Fruit fly (Drosophila melanogaster): ENCODE results near the gene Qtzl.
"Not testable (repeated sequence)": the region's sequence is repeated elsewhere in the genome, so short reads cannot be mapped to it uniquely, and the experiment has no call there.

Gene Qtzl

dm6 chr2L:11970853-11971397 is 24.6 kb upstream of the Qtzl start:
- TF ChIP-seq ttk (optimal IDR thresholded peaks at IDR 0.05): no peak
- TF ChIP-seq h (optimal IDR thresholded peaks at IDR 0.05): no peak
- TF ChIP-seq psq (optimal IDR thresholded peaks at IDR 0.05): no peak
- TF ChIP-seq insv (optimal IDR thresholded peaks at IDR 0.05): no peak
- no peak for TF ChIP-seq Sin3A (optimal IDR thresholded peaks at IDR 0.05)
- TF ChIP-seq Myc (optimal IDR thresholded peaks at IDR 0.05): no peak

- TF ChIP-seq Sin3A (optimal IDR thresholded peaks at IDR 0.05): no peak
- no peak for TF ChIP-seq psq (optimal IDR thresholded peaks at IDR 0.05)
- no peak for TF ChIP-seq ttk (optimal IDR thresholded peaks at IDR 0.05)
- TF ChIP-seq Myc (optimal IDR thresholded peaks at IDR 0.05): no peak
- TF ChIP-seq insv (optimal IDR thresholded peaks at IDR 0.05): no peak
- TF ChIP-seq h (optimal IDR thresholded peaks at IDR 0.05): no peak
Observed at dm6 chr2L:11973145-11973738, 22.3 kb upstream of the Qtzl start.

- TF ChIP-seq ttk (optimal IDR thresholded peaks at IDR 0.05) (no peak), Sin3A (optimal IDR thresholded peaks at IDR 0.05) (no peak), h (optimal IDR thresholded peaks at IDR 0.05) (no peak)
Observed at dm6 chr2L:11976955-11977354, 18.6 kb upstream of the Qtzl start.

- TF ChIP-seq Sin3A (optimal IDR thresholded peaks at IDR 0.05) (no peak), insv (optimal IDR thresholded peaks at IDR 0.05) (no peak), h (optimal IDR thresholded peaks at IDR 0.05) (no peak), ttk (optimal IDR thresholded peaks at IDR 0.05) (no peak), psq (optimal IDR thresholded peaks at IDR 0.05) (no peak), Myc (optimal IDR thresholded peaks at IDR 0.05) (no peak)
Observed at dm6 chr2L:11977721-11978120, 17.8 kb upstream of the Qtzl start.

DNA sequence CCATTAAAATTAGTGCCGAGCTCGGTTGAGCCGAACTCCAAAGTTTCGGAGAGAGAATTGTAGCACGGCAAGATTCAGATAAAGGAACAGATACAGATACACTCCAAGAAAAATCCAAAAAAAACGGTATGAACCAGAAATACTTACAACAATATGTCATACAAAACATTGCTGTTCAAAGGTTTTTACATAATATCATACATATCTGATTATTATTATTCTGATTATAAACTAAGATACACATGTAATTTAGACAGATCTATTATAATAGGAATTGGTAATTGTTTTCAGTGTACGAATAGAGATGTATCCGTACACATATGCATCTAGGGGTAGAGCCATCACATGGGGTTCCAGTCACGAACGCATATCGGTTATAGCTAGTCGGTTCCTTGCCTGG is 15.5 kb upstream of the Qtzl start:
- TF ChIP-seq Sin3A (optimal IDR thresholded peaks at IDR 0.05): no peak
- TF ChIP-seq Myc (optimal IDR thresholded peaks at IDR 0.05): no peak
- no peak for TF ChIP-seq psq (optimal IDR thresholded peaks at IDR 0.05)

- TF ChIP-seq h (optimal IDR thresholded peaks at IDR 0.05): no peak
- TF ChIP-seq insv (optimal IDR thresholded peaks at IDR 0.05): no peak
- no peak for TF ChIP-seq psq (optimal IDR thresholded peaks at IDR 0.05)
- TF ChIP-seq Sin3A (optimal IDR thresholded peaks at IDR 0.05): no peak
- no peak for TF ChIP-seq ttk (optimal IDR thresholded peaks at IDR 0.05)
- no peak for TF ChIP-seq Myc (optimal IDR thresholded peaks at IDR 0.05)
Observed at dm6 chr2L:11981210-11981609, 14.3 kb upstream of the Qtzl start, which contains the start of gene CG16965. Gene CG16965 (plus strand): TSS chr2L:11981591.

DNA sequence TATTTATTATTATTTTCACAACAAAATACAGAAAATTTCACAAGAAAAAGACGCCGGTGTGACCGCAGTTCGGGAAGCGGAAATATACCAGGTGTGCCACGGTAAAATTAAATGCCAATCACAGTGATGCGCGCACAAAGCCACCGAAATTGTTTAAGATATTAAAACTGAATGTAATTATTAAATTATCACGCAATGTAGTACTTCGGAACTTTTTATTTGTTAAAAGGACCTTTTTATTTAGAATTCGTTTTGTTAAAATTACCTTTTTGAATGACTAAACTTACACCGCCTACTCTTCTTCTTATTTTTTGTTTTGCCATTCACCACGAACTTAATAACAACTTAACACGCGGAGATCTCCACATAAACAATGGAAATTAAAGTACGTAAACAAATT is 7.6 kb upstream of the Qtzl start, which contains the start of the genes CG6686 and CG34163:
CG6686 (minus strand) TSS at position 95 of the 400 bp plus-strand sequence.
CG34163 (plus strand) TSS at position 326 of the 400 bp plus-strand sequence.
- no peak for TF ChIP-seq Sin3A (optimal IDR thresholded peaks at IDR 0.05)

- TF ChIP-seq h (optimal IDR thresholded peaks at IDR 0.05) (no peak), ttk (optimal IDR thresholded peaks at IDR 0.05) (peak; percentile 93)
Observed at dm6 chr2L:11989210-11989609, 6.3 kb upstream of the Qtzl start.

- TF ChIP-seq psq (optimal IDR thresholded peaks at IDR 0.05) (no peak), Myc (optimal IDR thresholded peaks at IDR 0.05) (no peak), insv (optimal IDR thresholded peaks at IDR 0.05) (no peak), Sin3A (optimal IDR thresholded peaks at IDR 0.05) (no peak), ttk (optimal IDR thresholded peaks at IDR 0.05) (no peak), h (optimal IDR thresholded peaks at IDR 0.05) (no peak)
Observed at dm6 chr2L:11989729-11990128, 5.8 kb upstream of the Qtzl start, which contains the start of the genes zuc and dgt2. Gene zuc (minus strand): TSS chr2L:11989882. Gene dgt2 (plus strand): TSS chr2L:11989936.

dm6 chr2L:11990458-11991065 is 5.0 kb upstream of the Qtzl start, which contains the start of gene escl:
Gene escl (plus strand): TSS chr2L:11990927.
- TF ChIP-seq psq (optimal IDR thresholded peaks at IDR 0.05) (no peak), h (optimal IDR thresholded peaks at IDR 0.05) (no peak), Myc (optimal IDR thresholded peaks at IDR 0.05) (no peak), insv (optimal IDR thresholded peaks at IDR 0.05) (no peak), ttk (optimal IDR thresholded peaks at IDR 0.05) (no peak), Sin3A (optimal IDR thresholded peaks at IDR 0.05) (no peak)

DNA sequence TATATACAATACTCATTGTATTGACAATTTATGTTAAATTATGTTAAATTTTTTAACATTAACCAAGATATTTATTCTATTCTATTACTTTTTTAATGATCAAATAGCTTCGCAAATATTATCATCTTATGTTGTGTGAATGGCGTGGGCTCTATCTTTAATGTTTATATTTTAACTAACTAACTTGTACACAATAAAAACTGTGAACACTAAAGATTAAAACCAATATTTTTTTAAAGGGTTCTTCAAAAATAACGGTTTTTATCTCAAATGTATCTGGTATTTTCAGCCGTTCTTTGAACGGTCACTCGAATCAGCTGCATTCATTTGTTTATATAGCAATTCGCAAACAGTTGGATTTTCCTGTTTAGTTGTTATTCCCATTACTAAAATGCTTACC is 2.9 kb upstream of the Qtzl start, which contains the start of gene Ada1-2:
Ada1-2 (plus strand) TSS at position 301 of the 400 bp plus-strand sequence.
- TF ChIP-seq h, ttk, insv (optimal IDR thresholded peaks at IDR 0.05): not testable (repeated sequence)

- not testable (repeated sequence) for TF ChIP-seq psq, Sin3A, h (optimal IDR thresholded peaks at IDR 0.05)
Observed at dm6 chr2L:11996509-11996908, 969 bp downstream of the Qtzl start, which contains the start of gene Ada1-1. Gene Ada1-1 (plus strand): TSS chr2L:11996809.

dm6 chr2L:11999240-11999704 is 3.7 kb downstream of the Qtzl start, which contains the start of the genes CG18787 and Nfs1:
Gene CG18787 (minus strand): TSS chr2L:11999340.
Gene Nfs1 (plus strand): TSS chr2L:11999654.
- TF ChIP-seq Myc, ttk, insv (optimal IDR thresholded peaks at IDR 0.05): not testable (repeated sequence)
